Worm (Caenorhabditis elegans) whole organism, midembryonic: ENCODE measurements around the gene gtf-2E2.
A peak's percentile ranks its signal among the peaks of the same experiment; 100 is the strongest.

Source experiments
- T22C8.4 ChIP-seq: fragments of 200-800 bp; sonication (Bioruptor generic); IDR thresholded peaks from 2 replicates; pipeline ENCODE4 v1.3.6; 2022; ENCODE audit warnings: missing genetic modification characterization, missing compliant biosample characterization
- cog-1 ChIP-seq: sonication (generic microtip); optimal IDR thresholded peaks from 2 replicates; lab custom pipeline; 2016; ENCODE audit warnings: missing genetic modification characterization, missing compliant biosample characterization
- flt-1 ChIP-seq: fragments of 200-800 bp; sonication (Bioruptor generic); IDR thresholded peaks from 2 replicates; pipeline ENCODE4 v1.3.6; 2022; ENCODE audit warnings: missing genetic modification characterization, missing compliant biosample characterization
- klf-2 ChIP-seq: fragments of 200-800 bp; sonication (Bioruptor generic); conservative IDR thresholded peaks from 2 replicates; pipeline ENCODE4 v1.3.6; 2022; ENCODE audit warnings: missing genetic modification reagents, missing genetic modification characterization, missing compliant biosample characterization
- med-1 ChIP-seq: sonication (generic microtip); optimal IDR thresholded peaks from 2 replicates; lab custom pipeline; 2017; ENCODE audit warnings: missing genetic modification characterization, mild to moderate bottlenecking, missing compliant biosample characterization, antibody characterized with exemption, missing genetic modification reagents; ENCODE audit not compliant: insufficient read depth
- ref-1 ChIP-seq: fragments of 200-800 bp; sonication (Bioruptor generic); conservative IDR thresholded peaks from 2 replicates; pipeline ENCODE4 v1.3.6; 2022; ENCODE audit warnings: missing genetic modification reagents, missing genetic modification characterization, missing compliant biosample characterization
- tab-1 ChIP-seq: fragments of 200-800 bp; sonication (Bioruptor generic); IDR thresholded peaks from 2 replicates; pipeline ENCODE4 v1.3.6; 2022; ENCODE audit warnings: missing genetic modification characterization, missing compliant biosample characterization
- ztf-23 ChIP-seq: fragments of 200-800 bp; sonication (Bioruptor generic); IDR thresholded peaks from 2 replicates; pipeline ENCODE4 v1.3.6; 2022; ENCODE audit warnings: missing genetic modification reagents, missing genetic modification characterization, missing compliant biosample characterization
- ztf-29 ChIP-seq: fragments of 200-800 bp; sonication (Bioruptor generic); IDR thresholded peaks from 2 replicates; pipeline ENCODE4 v1.3.6; 2022; ENCODE audit warnings: missing genetic modification reagents, missing genetic modification characterization, missing compliant biosample characterization

Gene gtf-2E2

DNA sequence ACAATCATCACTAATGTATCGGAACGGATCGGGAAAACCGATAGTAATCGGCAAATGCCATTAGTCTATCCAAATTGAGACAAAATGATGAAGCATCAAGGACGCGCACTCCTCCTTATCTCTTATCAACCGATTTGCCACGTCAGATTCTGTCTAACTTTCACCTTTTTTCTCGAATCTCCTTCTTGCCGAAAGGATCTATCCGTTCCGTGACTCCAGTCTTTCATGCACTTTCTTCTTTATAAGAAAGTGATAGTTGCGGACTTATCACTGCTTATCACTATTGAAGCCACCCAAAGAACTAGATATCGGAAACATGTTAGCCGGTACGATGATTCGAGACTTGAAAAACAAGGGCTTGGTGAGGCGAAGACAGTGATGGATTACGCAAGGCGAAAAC is 40.3 kb downstream of the gtf-2E2 start:
- no peak for TF ChIP-seq tab-1 (GFP tag; lab: Robert Waterston, UW)
- no peak for TF ChIP-seq ztf-29 (GFP tag; lab: Robert Waterston, UW)
- no peak for TF ChIP-seq ztf-23 (GFP tag; lab: Robert Waterston, UW)
- TF ChIP-seq med-1 (GFP tag; lab: Kevin White, UChicago): no peak
- no peak for TF ChIP-seq flt-1 (GFP tag; lab: Robert Waterston, UW)
- no peak for TF ChIP-seq T22C8.4 (GFP tag; lab: Robert Waterston, UW)
- TF ChIP-seq cog-1 (tag; lab: Kevin White, UChicago): no peak
- no peak for TF ChIP-seq ref-1
- TF ChIP-seq klf-2: no peak

DNA sequence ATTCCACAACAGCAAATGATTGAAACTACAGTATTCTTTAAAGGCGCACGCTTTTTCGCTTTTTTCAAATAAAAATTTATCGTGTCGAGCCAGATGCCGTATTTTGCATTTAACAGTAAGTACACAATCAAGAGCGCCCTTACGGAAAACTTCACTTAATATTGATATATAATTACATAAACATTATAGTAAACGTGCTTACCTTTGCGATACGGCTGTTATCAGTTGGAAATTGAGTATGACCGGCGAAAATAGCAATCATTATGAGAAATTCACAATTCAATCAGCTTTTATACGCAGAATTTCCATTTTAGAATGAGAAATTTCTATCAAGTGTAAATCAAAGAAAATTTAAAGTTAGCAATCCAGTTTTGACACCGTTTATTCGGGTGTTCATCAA is 42.1 kb downstream of the gtf-2E2 start, which contains the start of gene B0334.20:
Gene B0334.20, minus strand, starts transcription at position 262 of the 400 bp plus-strand sequence.
- TF ChIP-seq ztf-29 (GFP tag; lab: Robert Waterston, UW): no peak
- TF ChIP-seq ref-1: no peak
- no peak for TF ChIP-seq klf-2

DNA sequence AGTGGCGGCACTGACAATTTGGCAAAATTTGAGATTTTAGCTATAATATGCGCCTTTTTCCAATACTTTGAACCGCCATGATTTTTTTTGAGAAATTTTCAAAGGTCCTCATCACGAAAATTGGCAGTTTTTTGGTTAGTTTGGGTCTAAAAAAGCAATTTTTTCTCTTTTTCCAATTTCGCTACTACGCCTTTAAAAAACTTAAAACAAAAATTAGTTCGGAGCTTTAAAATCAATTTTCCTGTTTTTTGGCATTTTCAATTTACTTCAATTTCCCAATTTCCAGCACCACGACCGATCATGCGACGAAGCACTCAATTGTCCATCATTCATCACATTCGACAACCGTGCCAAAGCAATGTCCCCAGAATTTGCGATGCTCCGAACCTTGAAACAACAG is 44.9 kb downstream of the gtf-2E2 start, which contains the start of gene B0334.5:
Gene B0334.5, plus strand, starts transcription at position 301 of the 400 bp plus-strand sequence.
- TF ChIP-seq ztf-29 (GFP tag; lab: Robert Waterston, UW): no peak
- 0 out of 2 replicates have a peak, but pooled peaks have one; percentile 31 for TF ChIP-seq ztf-23 (GFP tag; lab: Robert Waterston, UW)

DNA sequence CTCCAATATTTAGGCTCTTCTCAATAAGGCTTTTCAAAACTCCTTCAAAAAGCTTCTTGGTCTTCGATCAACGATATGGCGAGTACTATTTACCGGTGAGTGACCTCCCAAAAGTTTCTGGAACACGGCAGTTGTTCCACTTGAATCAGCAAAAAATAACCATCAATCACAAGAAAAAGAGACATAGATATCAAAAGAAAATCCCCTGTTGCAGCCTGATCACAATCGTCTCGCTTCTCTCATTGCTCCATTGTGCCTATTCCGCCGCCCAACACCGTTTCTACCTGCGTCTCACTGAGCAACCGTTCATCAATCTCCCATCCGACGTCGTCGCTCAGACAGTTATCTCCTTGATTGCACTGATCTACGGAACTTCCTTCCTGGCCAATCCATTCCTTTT is 45.5 kb downstream of the gtf-2E2 start, which contains the start of gene emc-5:
Gene emc-5, plus strand, starts transcription at position 14 of the 400 bp plus-strand sequence.
- no peak for TF ChIP-seq ztf-23 (GFP tag; lab: Robert Waterston, UW)
- TF ChIP-seq T22C8.4 (GFP tag; lab: Robert Waterston, UW): no peak
- TF ChIP-seq tab-1 (GFP tag; lab: Robert Waterston, UW): no peak
- no peak for TF ChIP-seq cog-1 (tag; lab: Kevin White, UChicago)
- no peak for TF ChIP-seq ref-1
- no peak for TF ChIP-seq klf-2
- no peak for TF ChIP-seq med-1 (GFP tag; lab: Kevin White, UChicago)
- TF ChIP-seq flt-1 (GFP tag; lab: Robert Waterston, UW): no peak
- TF ChIP-seq ztf-29 (GFP tag; lab: Robert Waterston, UW): no peak

DNA sequence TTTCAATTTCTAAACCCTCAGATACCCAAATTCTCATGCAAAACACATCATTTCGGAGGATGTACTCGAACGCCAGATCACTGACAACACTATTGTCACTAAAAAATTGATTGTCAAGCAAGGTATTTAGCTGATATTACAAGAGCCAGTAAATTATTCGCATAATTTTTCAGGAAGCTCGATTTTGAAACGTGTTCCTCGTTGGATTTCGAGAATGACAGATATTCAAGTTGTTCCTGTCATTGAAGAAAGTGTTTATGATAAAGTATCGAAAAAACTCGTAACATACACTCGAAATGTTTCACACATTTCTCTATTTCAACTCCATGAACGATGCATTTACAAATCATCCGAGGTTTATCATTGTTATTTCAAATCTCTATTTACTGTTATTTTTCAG is 46.5 kb downstream of the gtf-2E2 start:
- no peak for TF ChIP-seq ref-1
- TF ChIP-seq cog-1 (tag; lab: Kevin White, UChicago): no peak
- TF ChIP-seq T22C8.4 (GFP tag; lab: Robert Waterston, UW): no peak
- TF ChIP-seq ztf-23 (GFP tag; lab: Robert Waterston, UW): no peak
- TF ChIP-seq tab-1 (GFP tag; lab: Robert Waterston, UW): no peak
- no peak for TF ChIP-seq klf-2
- no peak for TF ChIP-seq ztf-29 (GFP tag; lab: Robert Waterston, UW)
- TF ChIP-seq flt-1 (GFP tag; lab: Robert Waterston, UW): no peak
- no peak for TF ChIP-seq med-1 (GFP tag; lab: Kevin White, UChicago)

DNA sequence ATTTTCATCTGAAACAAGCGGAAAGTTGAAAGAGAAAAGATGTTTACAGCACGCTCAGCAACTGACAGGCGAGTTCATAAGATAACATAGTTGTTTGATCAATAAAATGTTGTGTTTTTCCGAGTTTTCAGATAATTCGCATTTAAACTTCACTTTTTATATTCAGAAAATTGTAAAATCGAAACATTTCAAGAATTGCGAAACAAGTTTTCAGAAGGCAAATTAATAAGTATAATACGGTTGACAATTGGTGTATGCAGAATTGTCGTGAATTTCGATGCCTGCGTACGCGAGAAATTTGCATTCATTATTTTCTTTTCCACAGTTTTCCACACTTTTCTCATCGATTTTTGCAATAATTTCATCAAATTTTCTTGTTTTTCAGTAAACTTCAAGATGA is 47.0 kb downstream of the gtf-2E2 start, which contains the start of the genes ooc-3 and B0334.4:
Gene ooc-3, minus strand, starts transcription at position 15 of the 400 bp plus-strand sequence.
Gene B0334.4, plus strand, starts transcription at position 386 of the 400 bp plus-strand sequence.
- no peak for TF ChIP-seq ref-1
- no peak for TF ChIP-seq cog-1 (tag; lab: Kevin White, UChicago)
- TF ChIP-seq med-1 (GFP tag; lab: Kevin White, UChicago): no peak

DNA sequence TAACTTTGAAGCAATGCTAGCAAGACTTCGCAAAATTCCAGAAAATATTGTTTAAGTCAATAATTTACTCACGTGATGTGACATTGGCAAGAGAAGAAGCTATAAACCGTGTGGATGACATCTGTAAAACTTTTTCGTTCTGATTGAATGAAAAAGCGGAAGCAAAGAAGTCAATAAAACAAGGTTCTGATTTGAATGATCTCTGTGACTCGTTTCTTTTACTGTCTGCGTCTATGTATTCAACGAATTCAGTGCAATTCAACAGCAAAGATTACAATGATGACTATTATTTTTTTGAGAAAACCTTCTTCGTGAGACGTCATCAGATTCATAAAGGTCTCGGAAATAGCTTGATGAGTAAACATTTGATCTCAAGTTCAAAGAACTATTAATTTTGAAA is 49.5 kb downstream of the gtf-2E2 start, which contains the start of gene hacl-1:
Gene hacl-1, minus strand, starts transcription at position 121 of the 400 bp plus-strand sequence.
- no peak for TF ChIP-seq med-1 (GFP tag; lab: Kevin White, UChicago)
- no peak for TF ChIP-seq flt-1 (GFP tag; lab: Robert Waterston, UW)
- TF ChIP-seq T22C8.4 (GFP tag; lab: Robert Waterston, UW): no peak
- no peak for TF ChIP-seq ztf-29 (GFP tag; lab: Robert Waterston, UW)
- TF ChIP-seq cog-1 (tag; lab: Kevin White, UChicago): no peak
- TF ChIP-seq klf-2: no peak
- TF ChIP-seq ref-1: no peak
- no peak for TF ChIP-seq tab-1 (GFP tag; lab: Robert Waterston, UW)
- no peak for TF ChIP-seq ztf-23 (GFP tag; lab: Robert Waterston, UW)
